Fruit fly (Drosophila melanogaster): ENCODE results near the gene CG12984.

DNA sequence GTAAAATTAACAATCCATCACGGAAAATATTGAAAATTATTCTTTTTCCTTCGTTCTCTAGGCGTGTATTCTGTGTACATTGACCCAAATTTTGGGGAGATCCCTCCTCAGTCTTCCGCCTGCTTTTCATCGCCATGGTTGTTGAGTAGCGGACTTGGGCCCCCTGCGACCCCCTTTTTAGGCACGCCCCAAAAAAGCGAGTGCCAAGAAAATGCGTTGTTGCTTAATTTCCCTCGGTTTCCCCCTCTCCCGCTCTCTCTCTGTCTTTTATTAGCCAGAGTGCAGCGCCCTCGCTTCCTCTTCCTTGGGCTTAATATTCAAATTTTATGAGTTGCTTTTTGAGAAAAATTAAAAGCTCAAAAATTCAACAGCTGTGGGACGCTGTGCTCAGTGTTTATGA lies 49.4 kb downstream of the CG12984 start:
- TF ChIP-seq CG8478 (optimal IDR thresholded peaks at IDR 0.05) = no peak
- TF ChIP-seq CTCF (optimal IDR thresholded peaks at IDR 0.05) = no peak

Data from S2 (cell line).